Fruit fly (Drosophila melanogaster) whole organism, embryonic: ENCODE data around the gene CG11741.
A peak's percentile ranks its signal among the peaks of the same experiment; 100 is the strongest.

Source experiments
- Aef1 ChIP-seq: fragments of 200-800 bp; sonication (Bioruptor generic); IDR thresholded peaks from 3 replicates; pipeline ENCODE4 v1.3.6; 2022; ENCODE audit warnings: missing biosample characterization, missing genetic modification characterization
- Bgb ChIP-seq: fragments of 200-800 bp; sonication (Bioruptor generic); IDR thresholded peaks from 2 replicates; pipeline ENCODE4 v1.3.6; 2022; ENCODE audit warnings: missing biosample characterization, missing genetic modification characterization; ENCODE audit not compliant: partially characterized antibody
- CG1024 ChIP-seq: fragments of 200-800 bp; sonication (Bioruptor generic); IDR thresholded peaks from 2 replicates; pipeline ENCODE4 v1.3.6; 2022; ENCODE audit warnings: missing biosample characterization, missing genetic modification characterization
- CG10543 ChIP-seq: fragments of 200-800 bp; sonication (Bioruptor generic); optimal IDR thresholded peaks from 3 replicates; lab custom pipeline; 2017; ENCODE audit warnings: missing biosample characterization, mild to moderate bottlenecking, missing genetic modification characterization, moderate library complexity
- CG10565 ChIP-seq: fragments of 200-800 bp; sonication (Bioruptor generic); optimal IDR thresholded peaks from 3 replicates; lab custom pipeline; 2016; ENCODE audit warnings: missing biosample characterization, mild to moderate bottlenecking, missing genetic modification characterization
- CG10979 ChIP-seq: fragments of 200-800 bp; sonication (Bioruptor generic); optimal IDR thresholded peaks from 2 replicates; lab custom pipeline; 2018; ENCODE audit warnings: missing biosample characterization, mild to moderate bottlenecking, missing genetic modification characterization, moderate library complexity
- CG11247 ChIP-seq: fragments of 200-800 bp; sonication (Bioruptor generic); IDR thresholded peaks from 2 replicates; pipeline ENCODE4 v1.3.6; 2022; ENCODE audit warnings: missing biosample characterization, missing genetic modification characterization
- CG11504 ChIP-seq: fragments of 200-800 bp; sonication (Bioruptor generic); optimal IDR thresholded peaks from 3 replicates; lab custom pipeline; 2019; ENCODE audit warnings: missing biosample characterization, mild to moderate bottlenecking, missing genetic modification characterization, moderate library complexity
- CG12299 ChIP-seq: fragments of 200-800 bp; sonication (Bioruptor generic); optimal IDR thresholded peaks from 2 replicates; lab custom pipeline; 2018; ENCODE audit warnings: missing biosample characterization, mild to moderate bottlenecking, missing genetic modification characterization
- CG12659 ChIP-seq: fragments of 200-800 bp; sonication (Bioruptor generic); optimal IDR thresholded peaks from 3 replicates; lab custom pipeline; 2017; ENCODE audit warnings: mild to moderate bottlenecking, missing biosample characterization, missing genetic modification reagents, missing genetic modification characterization
- CG13287 ChIP-seq: fragments of 200-800 bp; sonication (Bioruptor generic); IDR thresholded peaks from 2 replicates; pipeline ENCODE4 v1.3.6; 2022; ENCODE audit warnings: missing biosample characterization, missing genetic modification characterization; ENCODE audit not compliant: partially characterized antibody
- CG13894 ChIP-seq: fragments of 200-800 bp; sonication (Bioruptor generic); optimal IDR thresholded peaks from 3 replicates; lab custom pipeline; 2018; ENCODE audit warnings: missing biosample characterization, mild to moderate bottlenecking, missing genetic modification characterization, moderate library complexity
- CG14441 ChIP-seq: fragments of 200-800 bp; sonication (Bioruptor generic); IDR thresholded peaks from 2 replicates; pipeline ENCODE4 v1.3.6; 2022; ENCODE audit warnings: missing biosample characterization, missing genetic modification characterization
- CG14667 ChIP-seq: fragments of 200-800 bp; sonication (Bioruptor generic); IDR thresholded peaks from 2 replicates; pipeline ENCODE4 v1.3.6; 2022; ENCODE audit warnings: missing biosample characterization, missing genetic modification characterization
- CG15269 ChIP-seq: fragments of 200-800 bp; sonication (Bioruptor generic); optimal IDR thresholded peaks from 2 replicates; lab custom pipeline; 2018; ENCODE audit warnings: missing biosample characterization, mild to moderate bottlenecking, missing genetic modification characterization, moderate library complexity
- CG32772 ChIP-seq: fragments of 200-800 bp; sonication (Bioruptor generic); IDR thresholded peaks from 2 replicates; pipeline ENCODE4 v1.3.6; 2022; ENCODE audit warnings: missing biosample characterization, missing genetic modification characterization
- CG3847 ChIP-seq: fragments of 200-800 bp; sonication (Bioruptor generic); IDR thresholded peaks from 2 replicates; pipeline ENCODE4 v1.3.6; 2022; ENCODE audit warnings: missing biosample characterization, missing genetic modification characterization
- CG4282 ChIP-seq: fragments of 200-800 bp; sonication (Bioruptor generic); optimal IDR thresholded peaks from 2 replicates; lab custom pipeline; 2016; ENCODE audit warnings: missing biosample characterization, missing genetic modification characterization
- CG4707 ChIP-seq: fragments of 200-800 bp; sonication (Bioruptor generic); optimal IDR thresholded peaks from 2 replicates; lab custom pipeline; 2018; ENCODE audit warnings: missing biosample characterization, mild to moderate bottlenecking, missing genetic modification characterization, moderate library complexity
- CG6254 ChIP-seq: fragments of 200-800 bp; sonication (Bioruptor generic); optimal IDR thresholded peaks from 3 replicates; lab custom pipeline; 2017; ENCODE audit warnings: mild to moderate bottlenecking, missing biosample characterization, missing genetic modification reagents, missing genetic modification characterization
- CG6791 ChIP-seq: fragments of 200-800 bp; sonication (Bioruptor generic); IDR thresholded peaks from 3 replicates; pipeline ENCODE4 v1.3.6; 2022; ENCODE audit warnings: missing biosample characterization, missing genetic modification characterization; ENCODE audit not compliant: partially characterized antibody
- CG7839 ChIP-seq: fragments of 200-800 bp; sonication (Bioruptor generic); optimal IDR thresholded peaks from 3 replicates; lab custom pipeline; 2018; ENCODE audit warnings: missing biosample characterization, mild to moderate bottlenecking, missing genetic modification characterization, moderate library complexity
- CG8089 ChIP-seq: fragments of 200-800 bp; sonication (Bioruptor generic); optimal IDR thresholded peaks from 3 replicates; lab custom pipeline; 2016; ENCODE audit warnings: missing biosample characterization, missing genetic modification characterization
- CG8290 ChIP-seq, 3 experiments: fragments of 200-800 bp; sonication (Bioruptor generic); optimal IDR thresholded peaks; 2 replicates each; lab custom pipeline; 2016 to 2019; ENCODE audit warnings: missing biosample characterization in 3 of 3, missing genetic modification characterization in 3 of 3, mild to moderate bottlenecking in 2 of 3, moderate library complexity in 1 of 3
- CG8924 ChIP-seq: fragments of 200-800 bp; optimal IDR thresholded peaks from 3 replicates; lab custom pipeline; 2019; ENCODE audit warnings: missing biosample characterization, mild to moderate bottlenecking, missing genetic modification characterization, moderate library complexity
- CG8944 ChIP-seq: fragments of 200-800 bp; sonication (Bioruptor generic); optimal IDR thresholded peaks from 3 replicates; lab custom pipeline; 2016; ENCODE audit warnings: missing biosample characterization, missing genetic modification characterization
- CG9609 ChIP-seq: fragments of 200-800 bp; sonication (Bioruptor generic); optimal IDR thresholded peaks from 3 replicates; lab custom pipeline; 2016; ENCODE audit warnings: missing biosample characterization, missing genetic modification characterization
- CHES-1-like ChIP-seq: fragments of 200-800 bp; sonication (Bioruptor generic); optimal IDR thresholded peaks from 2 replicates; lab custom pipeline; 2016; ENCODE audit warnings: missing biosample characterization, missing genetic modification characterization
- D19A ChIP-seq: fragments of 200-800 bp; optimal IDR thresholded peaks from 3 replicates; lab custom pipeline; 2019; ENCODE audit warnings: missing biosample characterization, mild to moderate bottlenecking, missing genetic modification characterization, moderate library complexity
- D19B ChIP-seq: fragments of 200-800 bp; sonication (Bioruptor generic); optimal IDR thresholded peaks from 2 replicates; lab custom pipeline; 2017; ENCODE audit warnings: missing biosample characterization, mild to moderate bottlenecking, missing genetic modification characterization
- Dek ChIP-seq: fragments of 200-800 bp; sonication (Bioruptor generic); optimal IDR thresholded peaks from 3 replicates; lab custom pipeline; 2019; ENCODE audit warnings: missing biosample characterization, mild to moderate bottlenecking, missing genetic modification characterization, moderate library complexity
- Dip3 ChIP-seq: fragments of 200-800 bp; sonication (Bioruptor generic); optimal IDR thresholded peaks from 3 replicates; lab custom pipeline; 2016; ENCODE audit warnings: missing biosample characterization, missing genetic modification characterization
- Hsf ChIP-seq: fragments of 200-800 bp; sonication (Bioruptor generic); optimal IDR thresholded peaks from 3 replicates; lab custom pipeline; 2016; ENCODE audit warnings: missing biosample characterization, missing genetic modification characterization
- Ptx1 ChIP-seq: fragments of 200-800 bp; sonication (Bioruptor generic); IDR thresholded peaks from 2 replicates; pipeline ENCODE4 v1.3.6; 2022; ENCODE audit warnings: missing biosample characterization, missing genetic modification characterization
- Sox102F ChIP-seq: fragments of 200-800 bp; sonication (Bioruptor generic); optimal IDR thresholded peaks from 2 replicates; lab custom pipeline; 2018; ENCODE audit warnings: missing biosample characterization, mild to moderate bottlenecking, missing genetic modification characterization, moderate library complexity
- ab ChIP-seq: fragments of 200-800 bp; sonication (Bioruptor generic); optimal IDR thresholded peaks from 2 replicates; lab custom pipeline; 2016; ENCODE audit warnings: missing biosample characterization, missing genetic modification characterization
- chm ChIP-seq: fragments of 200-800 bp; sonication (Bioruptor generic); IDR thresholded peaks from 2 replicates; pipeline ENCODE4 v1.3.6; 2022; ENCODE audit warnings: missing biosample characterization, missing genetic modification characterization
- dan ChIP-seq: fragments of 200-800 bp; sonication (Bioruptor generic); IDR thresholded peaks from 2 replicates; pipeline ENCODE4 v1.3.6; 2022; ENCODE audit warnings: missing biosample characterization, missing genetic modification characterization
- ewg ChIP-seq: fragments of 200-800 bp; sonication (Bioruptor generic); optimal IDR thresholded peaks from 3 replicates; lab custom pipeline; 2017; ENCODE audit warnings: mild to moderate bottlenecking, missing biosample characterization, missing genetic modification reagents, missing genetic modification characterization
- fd64A ChIP-seq: fragments of 200-800 bp; sonication (Bioruptor generic); optimal IDR thresholded peaks from 3 replicates; lab custom pipeline; 2018; ENCODE audit warnings: missing biosample characterization, mild to moderate bottlenecking, missing genetic modification characterization
- h ChIP-seq: fragments of >200 bp; optimal IDR thresholded peaks from 2 replicates; lab custom pipeline; 2017
- hb ChIP-seq: fragments of 200-800 bp; sonication (Bioruptor generic); IDR thresholded peaks from 3 replicates; pipeline ENCODE4 v1.3.6; 2022; ENCODE audit warnings: missing biosample characterization, missing genetic modification characterization; ENCODE audit not compliant: partially characterized antibody
- jigr1 ChIP-seq: fragments of 200-800 bp; sonication (Bioruptor generic); IDR thresholded peaks from 3 replicates; pipeline ENCODE4 v1.3.6; 2022; ENCODE audit warnings: missing biosample characterization, missing genetic modification characterization
- kah ChIP-seq: fragments of 200-800 bp; sonication (Bioruptor generic); optimal IDR thresholded peaks from 2 replicates; lab custom pipeline; 2018; ENCODE audit warnings: missing biosample characterization, mild to moderate bottlenecking, missing genetic modification characterization
- lab ChIP-seq: fragments of 200-800 bp; sonication (Bioruptor generic); optimal IDR thresholded peaks from 3 replicates; lab custom pipeline; 2017; ENCODE audit warnings: missing biosample characterization, missing genetic modification characterization, mild to moderate bottlenecking, moderate library complexity, missing genetic modification reagents
- org-1 ChIP-seq: fragments of 200-800 bp; sonication (Bioruptor generic); optimal IDR thresholded peaks from 2 replicates; lab custom pipeline; 2017; ENCODE audit warnings: missing biosample characterization, missing genetic modification characterization
- run ChIP-seq: fragments of 200-800 bp; sonication (Bioruptor generic); optimal IDR thresholded peaks from 3 replicates; lab custom pipeline; 2018; ENCODE audit warnings: missing biosample characterization, mild to moderate bottlenecking, missing genetic modification characterization
- sr ChIP-seq: fragments of 200-800 bp; sonication (Bioruptor generic); IDR thresholded peaks from 3 replicates; pipeline ENCODE4 v1.3.6; 2022; ENCODE audit warnings: missing biosample characterization, missing genetic modification characterization
- tio ChIP-seq: fragments of 200-800 bp; sonication (Bioruptor generic); optimal IDR thresholded peaks from 2 replicates; lab custom pipeline; 2017; ENCODE audit warnings: missing biosample characterization, missing genetic modification characterization, inconsistent platforms
- usp ChIP-seq: fragments of >200 bp; optimal IDR thresholded peaks from 2 replicates; lab custom pipeline; 2017; ENCODE audit warnings: missing biosample characterization, missing genetic modification characterization

CG11741 gene

dm6 chr3R:8524277-8524676, 4.4 kb downstream of the CG11741 start:
- TF ChIP-seq CG8089 (no peak), Ptx1 (GFP tag; lab: Robert Waterston, UW) (peak; percentile 48), CG9609 (GFP tag; lab: Kevin White, UChicago) (no peak), Aef1 (GFP tag; lab: Robert Waterston, UW) (peak; percentile 18; the same call in 1 of the 3 replicates), CG12659 (GFP tag; lab: Kevin White, UChicago) (peak; percentile 23), Dek (tag; lab: Kevin White, UChicago) (no peak), chm (GFP tag; lab: Robert Waterston, UW) (peak; percentile 65; the same call in 1 of the 2 replicates), CG8944 (GFP tag; lab: Kevin White, UChicago) (peak; percentile 21), CG8924 (tag; lab: Kevin White, UChicago) (no peak), run (tag; lab: Kevin White, UChicago) (no peak), CG14441 (GFP tag; lab: Robert Waterston, UW) (peak; percentile 54), sr (GFP tag; lab: Robert Waterston, UW) (0 out of 3 replicates have a peak, but pooled peaks have one; percentile 11), Dip3 (GFP tag; lab: Kevin White, UChicago) (peak; percentile 37), CG13894 (tag; lab: Kevin White, UChicago) (no peak), tio (GFP tag; lab: Kevin White, UChicago) (no peak), CG7839 (tag; lab: Kevin White, UChicago) (peak; percentile 50), CG12299 (tag; lab: Kevin White, UChicago) (no peak), CG32772 (GFP tag; lab: Robert Waterston, UW) (peak; percentile 37; the same call in 1 of the 2 replicates), Sox102F (GFP tag; lab: Kevin White, UChicago) (peak; percentile 27), CG10543 (GFP tag; lab: Kevin White, UChicago) (no peak), CG14667 (GFP tag; lab: Robert Waterston, UW) (0 out of 2 replicates have a peak, but pooled peaks have one; percentile 21), CG6791 (no peak), CG10979 (tag; lab: Kevin White, UChicago) (no peak), CHES-1-like (no peak), CG11504 (tag; lab: Kevin White, UChicago) (peak; percentile 39), CG8290 (GFP tag; optimal IDR thresholded peaks at IDR 0.05; lab: Kevin White, UChicago) (no peak), CG8290 (tag; optimal IDR thresholded peaks at IDR 0.05; lab: Kevin White, UChicago) (peak in 1 of 2 experiments; percentile 86), Hsf (GFP tag; lab: Kevin White, UChicago) (no peak), h (lab: Kevin White, UChicago) (no peak), CG3847 (peak; percentile 20; the same call in 1 of the 2 replicates), ab (GFP tag; lab: Kevin White, UChicago) (no peak), fd64A (no peak), CG13287 (GFP tag; lab: Robert Waterston, UW) (no peak), org-1 (GFP tag; lab: Kevin White, UChicago) (peak; percentile 7), CG4282 (GFP tag; lab: Kevin White, UChicago) (no peak), jigr1 (no peak), dan (GFP tag; lab: Robert Waterston, UW) (no peak), Bgb (GFP tag; lab: Robert Waterston, UW) (no peak), hb (GFP tag; lab: Robert Waterston, UW) (no peak), CG10565 (no peak), ewg (no peak), lab (GFP tag; lab: Kevin White, UChicago) (peak; percentile 62), CG15269 (tag; lab: Kevin White, UChicago) (peak; percentile 27), kah (GFP tag; lab: Kevin White, UChicago) (no peak), D19B (GFP tag; lab: Kevin White, UChicago) (no peak), CG6254 (GFP tag; lab: Kevin White, UChicago) (no peak), CG1024 (GFP tag; lab: Robert Waterston, UW) (0 out of 2 replicates have a peak, but pooled peaks have one; percentile 19), D19A (tag; lab: Kevin White, UChicago) (no peak), CG4707 (GFP tag; lab: Kevin White, UChicago) (no peak), usp (GFP tag; lab: Kevin White, UChicago) (no peak), CG11247 (0 out of 2 replicates have a peak, but pooled peaks have one; percentile 15)
